Worm (Caenorhabditis elegans) whole organism, midembryonic: ENCODE data around the gene oma-2.

Experiments used
- T22C8.4 ChIP-seq: fragments of 200-800 bp; sonication (Bioruptor generic); IDR thresholded peaks from 2 replicates; pipeline ENCODE4 v1.3.6; 2022; ENCODE audit warnings: missing genetic modification characterization, missing compliant biosample characterization
- cog-1 ChIP-seq: sonication (generic microtip); optimal IDR thresholded peaks from 2 replicates; lab custom pipeline; 2016; ENCODE audit warnings: missing genetic modification characterization, missing compliant biosample characterization
- flt-1 ChIP-seq: fragments of 200-800 bp; sonication (Bioruptor generic); IDR thresholded peaks from 2 replicates; pipeline ENCODE4 v1.3.6; 2022; ENCODE audit warnings: missing genetic modification characterization, missing compliant biosample characterization
- klf-2 ChIP-seq: fragments of 200-800 bp; sonication (Bioruptor generic); conservative IDR thresholded peaks from 2 replicates; pipeline ENCODE4 v1.3.6; 2022; ENCODE audit warnings: missing genetic modification reagents, missing genetic modification characterization, missing compliant biosample characterization
- med-1 ChIP-seq: sonication (generic microtip); optimal IDR thresholded peaks from 2 replicates; lab custom pipeline; 2017; ENCODE audit warnings: missing genetic modification characterization, mild to moderate bottlenecking, missing compliant biosample characterization, antibody characterized with exemption, missing genetic modification reagents; ENCODE audit not compliant: insufficient read depth
- ref-1 ChIP-seq: fragments of 200-800 bp; sonication (Bioruptor generic); conservative IDR thresholded peaks from 2 replicates; pipeline ENCODE4 v1.3.6; 2022; ENCODE audit warnings: missing genetic modification reagents, missing genetic modification characterization, missing compliant biosample characterization
- tab-1 ChIP-seq: fragments of 200-800 bp; sonication (Bioruptor generic); IDR thresholded peaks from 2 replicates; pipeline ENCODE4 v1.3.6; 2022; ENCODE audit warnings: missing genetic modification characterization, missing compliant biosample characterization
- ztf-23 ChIP-seq: fragments of 200-800 bp; sonication (Bioruptor generic); IDR thresholded peaks from 2 replicates; pipeline ENCODE4 v1.3.6; 2022; ENCODE audit warnings: missing genetic modification reagents, missing genetic modification characterization, missing compliant biosample characterization
- ztf-29 ChIP-seq: fragments of 200-800 bp; sonication (Bioruptor generic); IDR thresholded peaks from 2 replicates; pipeline ENCODE4 v1.3.6; 2022; ENCODE audit warnings: missing genetic modification reagents, missing genetic modification characterization, missing compliant biosample characterization

oma-2 gene

ce11 chrV:8000929-8001513, 28.2 kb upstream of the oma-2 start, which contains the start of gene Y97E10AR.1:
Gene Y97E10AR.1, plus strand, starts transcription at chrV:8001463.
- peak; percentile 72 for TF ChIP-seq cog-1 (tag; lab: Kevin White, UChicago)
- peak; percentile 5; the same call in 1 of the 2 replicates for TF ChIP-seq ztf-23
- no peak for TF ChIP-seq med-1 (GFP tag; lab: Kevin White, UChicago)

DNA sequence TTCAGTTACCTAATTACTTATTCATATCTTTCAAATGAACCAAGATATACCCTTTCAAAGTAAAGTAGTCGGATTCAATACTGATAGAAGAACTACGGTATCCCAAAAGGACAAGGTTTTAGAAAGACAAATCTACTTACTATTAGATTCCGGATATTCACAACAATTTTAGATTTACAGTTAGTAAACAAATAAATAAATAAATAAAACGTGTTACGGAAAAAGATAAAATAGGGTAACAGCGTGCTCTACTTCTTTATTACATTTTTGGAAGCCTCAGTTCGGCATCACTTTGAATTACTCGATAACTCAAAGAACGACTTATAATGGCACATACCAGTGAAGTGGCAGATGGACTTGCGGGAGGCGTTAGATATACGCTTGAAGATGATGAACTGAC, 24.2 kb upstream of the oma-2 start, which contains the start of gene Y97E10AR.8:
TSS of gene Y97E10AR.8 (plus strand) at position 301 of the 400 bp plus-strand sequence.
- TF ChIP-seq flt-1 (GFP tag; lab: Robert Waterston, UW) (no peak), klf-2 (no peak), med-1 (GFP tag; lab: Kevin White, UChicago) (no peak), cog-1 (tag; lab: Kevin White, UChicago) (no peak), tab-1 (GFP tag; lab: Robert Waterston, UW) (no peak), T22C8.4 (GFP tag; lab: Robert Waterston, UW) (no peak)

DNA sequence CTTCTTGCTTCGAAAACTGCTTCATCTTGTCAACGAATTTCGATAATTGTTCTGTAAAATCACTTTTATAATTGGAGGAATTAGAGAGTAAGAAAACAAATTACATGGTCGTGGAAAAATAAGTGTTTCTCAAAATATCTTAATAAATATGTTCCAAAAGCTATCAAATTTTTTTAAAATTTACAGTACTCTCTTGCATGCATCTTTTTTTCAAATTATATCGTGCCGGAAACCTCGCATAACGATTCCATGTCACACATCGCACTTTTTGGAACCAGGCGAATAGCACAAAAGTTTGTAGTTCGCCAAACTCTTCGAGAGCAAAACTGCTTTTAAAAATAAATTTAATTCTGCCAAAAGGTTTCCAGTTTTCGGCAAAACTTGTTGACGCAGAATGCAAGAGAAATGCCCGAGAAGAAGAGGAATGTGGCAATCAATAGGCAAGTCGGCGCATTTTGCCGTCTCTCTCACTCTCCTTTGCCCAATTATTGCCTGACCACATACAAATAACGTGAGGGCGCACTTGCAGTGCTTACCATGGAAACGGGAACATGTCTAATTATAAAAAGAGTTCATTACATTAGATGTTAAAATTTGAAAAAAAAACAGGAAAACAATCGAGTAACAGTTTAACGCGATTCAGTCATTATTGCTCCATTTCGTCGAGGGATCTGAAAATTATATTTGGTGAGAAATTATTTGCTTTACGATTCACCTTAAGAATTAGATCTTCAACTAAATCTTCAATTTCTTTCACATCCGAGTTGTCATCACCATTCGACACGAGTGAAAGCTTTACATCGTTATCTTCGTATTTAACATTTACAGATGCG, 21.6 kb upstream of the oma-2 start, which contains the start of gene Y97E10AR.3:
TSS of gene Y97E10AR.3 (minus strand) at position 51 of the 833 bp plus-strand sequence.
- no peak for TF ChIP-seq cog-1 (tag; lab: Kevin White, UChicago)
- TF ChIP-seq ref-1 (GFP tag; lab: Robert Waterston, UW), result no peak
- no peak for TF ChIP-seq flt-1 (GFP tag; lab: Robert Waterston, UW)
- no peak for TF ChIP-seq med-1 (GFP tag; lab: Kevin White, UChicago)
- no peak for TF ChIP-seq ztf-29

DNA sequence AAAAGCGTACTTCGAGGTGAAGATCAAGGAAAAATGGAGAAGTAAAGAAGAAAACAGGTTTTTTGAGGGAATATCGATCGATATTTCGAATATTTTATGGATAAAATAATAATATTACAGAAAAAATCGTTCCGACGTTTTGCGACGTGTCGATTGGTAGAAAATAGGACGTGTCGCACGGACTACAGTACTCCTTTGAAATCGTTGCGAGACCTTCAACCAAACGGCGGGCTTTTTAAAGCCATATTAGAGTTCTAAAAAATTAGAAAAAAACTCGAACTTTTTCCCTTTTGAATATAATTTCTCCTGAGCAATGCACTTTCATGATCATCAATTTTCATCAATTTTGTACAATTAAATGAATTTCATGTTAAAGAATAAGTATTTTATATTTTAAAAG, 19.1 kb upstream of the oma-2 start, which contains the start of gene Y97E10AR.4:
TSS of gene Y97E10AR.4 (minus strand) at position 131 of the 400 bp plus-strand sequence.
- TF ChIP-seq med-1 (GFP tag; lab: Kevin White, UChicago), result no peak
- no peak for TF ChIP-seq tab-1 (GFP tag; lab: Robert Waterston, UW)
- no peak for TF ChIP-seq cog-1 (tag; lab: Kevin White, UChicago)
- no peak for TF ChIP-seq ref-1 (GFP tag; lab: Robert Waterston, UW)
- no peak for TF ChIP-seq ztf-23
- no peak for TF ChIP-seq klf-2
- no peak for TF ChIP-seq ztf-29
- no peak for TF ChIP-seq T22C8.4 (GFP tag; lab: Robert Waterston, UW)
- TF ChIP-seq flt-1 (GFP tag; lab: Robert Waterston, UW), result no peak

DNA sequence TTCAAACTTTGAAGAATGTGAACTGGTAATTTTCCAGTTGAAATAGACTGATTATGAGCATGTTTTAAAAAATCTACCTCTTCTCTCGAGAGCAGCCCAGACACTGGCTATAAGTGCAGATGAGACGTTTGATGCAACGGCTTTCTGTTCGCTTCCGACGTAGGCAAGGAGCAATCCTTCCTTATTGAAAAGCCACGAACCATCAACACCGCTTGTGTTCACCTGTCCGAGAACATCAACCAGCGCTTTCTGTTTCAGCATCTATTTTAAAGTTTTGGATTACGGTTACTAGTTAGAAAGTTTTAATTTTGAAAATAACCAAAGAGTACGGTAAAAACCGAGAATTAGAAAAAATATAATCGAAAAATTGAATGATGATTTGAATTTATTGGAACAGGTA, 18.4 kb upstream of the oma-2 start, which contains the start of gene lmtr-2:
TSS of gene lmtr-2 (minus strand) at position 261 of the 400 bp plus-strand sequence.
- TF ChIP-seq flt-1 (GFP tag; lab: Robert Waterston, UW) (no peak), ref-1 (GFP tag; lab: Robert Waterston, UW) (no peak), med-1 (GFP tag; lab: Kevin White, UChicago) (no peak), tab-1 (GFP tag; lab: Robert Waterston, UW) (no peak), ztf-23 (no peak), ztf-29 (no peak), klf-2 (no peak), T22C8.4 (GFP tag; lab: Robert Waterston, UW) (no peak), cog-1 (tag; lab: Kevin White, UChicago) (no peak)

ce11 chrV:8012032-8012431, 17.2 kb upstream of the oma-2 start, which contains the start of gene rpb-9:
Gene rpb-9, minus strand, starts transcription at chrV:8012345.
- TF ChIP-seq ztf-23, result no peak
- TF ChIP-seq flt-1 (GFP tag; lab: Robert Waterston, UW), result no peak
- no peak for TF ChIP-seq cog-1 (tag; lab: Kevin White, UChicago)
- no peak for TF ChIP-seq tab-1 (GFP tag; lab: Robert Waterston, UW)
- TF ChIP-seq ztf-29, result no peak
- TF ChIP-seq ref-1 (GFP tag; lab: Robert Waterston, UW), result no peak
- TF ChIP-seq T22C8.4 (GFP tag; lab: Robert Waterston, UW), result no peak
- no peak for TF ChIP-seq klf-2
- no peak for TF ChIP-seq med-1 (GFP tag; lab: Kevin White, UChicago)

- TF ChIP-seq ref-1 (GFP tag; lab: Robert Waterston, UW) (no peak), med-1 (GFP tag; lab: Kevin White, UChicago) (no peak), T22C8.4 (GFP tag; lab: Robert Waterston, UW) (no peak), ztf-29 (no peak), tab-1 (GFP tag; lab: Robert Waterston, UW) (no peak), ztf-23 (no peak), cog-1 (tag; lab: Kevin White, UChicago) (no peak), flt-1 (GFP tag; lab: Robert Waterston, UW) (no peak), klf-2 (no peak)
Measured at ce11 chrV:8013901-8014388, 15.3 kb upstream of the oma-2 start, which contains the start of gene Y97E10AR.6. Gene Y97E10AR.6, minus strand, starts transcription at chrV:8013951.

ce11 chrV:8016928-8017327, 12.3 kb upstream of the oma-2 start, which contains the start of gene sptl-2:
Gene sptl-2, plus strand, starts transcription at chrV:8017207.
- TF ChIP-seq flt-1 (GFP tag; lab: Robert Waterston, UW) (no peak), cog-1 (tag; lab: Kevin White, UChicago) (no peak), ref-1 (GFP tag; lab: Robert Waterston, UW) (no peak), tab-1 (GFP tag; lab: Robert Waterston, UW) (no peak), ztf-23 (no peak), T22C8.4 (GFP tag; lab: Robert Waterston, UW) (no peak), med-1 (GFP tag; lab: Kevin White, UChicago) (no peak), ztf-29 (no peak), klf-2 (no peak)

ce11 chrV:8017924-8018323, 11.3 kb upstream of the oma-2 start:
- TF ChIP-seq cog-1 (tag; lab: Kevin White, UChicago) (no peak), ztf-29 (no peak), tab-1 (GFP tag; lab: Robert Waterston, UW) (no peak), ref-1 (GFP tag; lab: Robert Waterston, UW) (no peak), T22C8.4 (GFP tag; lab: Robert Waterston, UW) (no peak), klf-2 (no peak), med-1 (GFP tag; lab: Kevin White, UChicago) (no peak), ztf-23 (no peak)
